Worm (Caenorhabditis elegans) whole organism, L4/young adult: ENCODE measurements around the gene Y43E12A.3.

Experiments used
- W03F9.2 ChIP-seq: fragments of 150-350 bp; optimal IDR thresholded peaks from 2 replicates; lab custom pipeline; 2014; ENCODE audit warnings: missing biosample characterization, missing genetic modification characterization
- dao-5 ChIP-seq: sonication (generic microtip); optimal IDR thresholded peaks from 2 replicates; lab custom pipeline; 2016; ENCODE audit warnings: missing genotype, missing genetic modification characterization, moderate library complexity, missing compliant biosample characterization
- him-1 ChIP-seq: sonication (generic microtip); optimal IDR thresholded peaks from 2 replicates; lab custom pipeline; 2016; ENCODE audit warnings: missing genotype, missing genetic modification reagents, missing genetic modification characterization, missing compliant biosample characterization

ce11 chrIV:11015881-11016280 lies 28.2 kb downstream of the Y43E12A.3 start, which contains the start of gene F13H10.3:
- TF ChIP-seq dao-5 (no peak), him-1 (no peak), W03F9.2 (tag; lab: Kevin White, UChicago) (no peak)
